Fruit fly (Drosophila melanogaster) whole organism, prepupa: ENCODE results near the gene Alp12.
A peak's percentile ranks its signal among the peaks of the same experiment; 100 is the strongest.

Source experiments
- CG10631 ChIP-seq: fragments of 200-800 bp; sonication (Bioruptor generic); optimal IDR thresholded peaks from 2 replicates; lab custom pipeline; 2016; ENCODE audit warnings: missing biosample characterization, missing genetic modification characterization
- CG10669 ChIP-seq: fragments of 200-800 bp; sonication (Bioruptor generic); optimal IDR thresholded peaks from 3 replicates; lab custom pipeline; 2018; ENCODE audit warnings: missing biosample characterization, mild to moderate bottlenecking, missing genetic modification characterization, moderate library complexity
- CG11762 ChIP-seq: fragments of 200-800 bp; sonication (Bioruptor generic); optimal IDR thresholded peaks from 3 replicates; lab custom pipeline; 2016; ENCODE audit warnings: missing biosample characterization, missing genetic modification characterization; ENCODE audit not compliant: insufficient read depth
- CG11902 ChIP-seq: fragments of 200-800 bp; sonication (Bioruptor generic); optimal IDR thresholded peaks from 3 replicates; lab custom pipeline; 2016; ENCODE audit warnings: missing biosample characterization, missing genetic modification characterization
- CG15336 ChIP-seq: fragments of 200-800 bp; sonication (Bioruptor generic); IDR thresholded peaks from 2 replicates; pipeline ENCODE4 v1.3.6; 2022; ENCODE audit warnings: missing biosample characterization, missing genetic modification characterization
- CG1621 ChIP-seq: fragments of 200-800 bp; sonication (Bioruptor generic); optimal IDR thresholded peaks from 3 replicates; lab custom pipeline; 2018; ENCODE audit warnings: missing biosample characterization, mild to moderate bottlenecking, missing genetic modification characterization
- CG16779 ChIP-seq: fragments of 200-800 bp; sonication (Bioruptor generic); optimal IDR thresholded peaks from 3 replicates; lab custom pipeline; 2017; ENCODE audit warnings: missing biosample characterization, mild to moderate bottlenecking, missing genetic modification characterization
- CG32006 ChIP-seq: fragments of 200-800 bp; sonication (Bioruptor generic); optimal IDR thresholded peaks from 3 replicates; lab custom pipeline; 2017; ENCODE audit warnings: missing biosample characterization, mild to moderate bottlenecking, missing genetic modification characterization
- CG3919 ChIP-seq: fragments of 200-800 bp; sonication (Bioruptor generic); optimal IDR thresholded peaks from 3 replicates; lab custom pipeline; 2016; ENCODE audit warnings: missing biosample characterization, missing genetic modification characterization
- CG6854 ChIP-seq: fragments of 200-800 bp; sonication (Bioruptor generic); optimal IDR thresholded peaks from 2 replicates; lab custom pipeline; 2017; ENCODE audit warnings: missing biosample characterization, mild to moderate bottlenecking, missing genetic modification characterization
- CG7368 ChIP-seq: fragments of 200-800 bp; sonication (Bioruptor generic); optimal IDR thresholded peaks from 3 replicates; lab custom pipeline; 2016; ENCODE audit warnings: missing biosample characterization, missing genetic modification characterization
- CG8319 ChIP-seq: fragments of 200-800 bp; sonication (Bioruptor generic); optimal IDR thresholded peaks from 3 replicates; lab custom pipeline; 2016; ENCODE audit warnings: missing biosample characterization, missing genetic modification characterization
- CG8632 ChIP-seq: fragments of 200-800 bp; sonication (Bioruptor generic); optimal IDR thresholded peaks from 3 replicates; lab custom pipeline; 2016; ENCODE audit warnings: missing biosample characterization, missing genetic modification characterization
- CG9139 ChIP-seq: fragments of 200-800 bp; sonication (Bioruptor generic); optimal IDR thresholded peaks from 3 replicates; lab custom pipeline; 2017; ENCODE audit warnings: missing biosample characterization, mild to moderate bottlenecking, missing genetic modification characterization
- Eip75B ChIP-seq: fragments of 200-800 bp; sonication (Bioruptor generic); optimal IDR thresholded peaks from 3 replicates; lab custom pipeline; 2016; ENCODE audit warnings: missing biosample characterization, missing genetic modification characterization
- Eip93F ChIP-seq: fragments of 200-800 bp; sonication (Bioruptor generic); optimal IDR thresholded peaks from 2 replicates; lab custom pipeline; 2016; ENCODE audit warnings: missing biosample characterization, mild to moderate bottlenecking, missing genetic modification characterization
- Gug ChIP-seq: fragments of 200-800 bp; sonication (Bioruptor generic); IDR thresholded peaks from 2 replicates; pipeline ENCODE4 v1.3.6; 2022; ENCODE audit warnings: missing biosample characterization, missing genetic modification characterization
- Hr39 ChIP-seq: fragments of 200-800 bp; sonication (Bioruptor generic); optimal IDR thresholded peaks from 2 replicates; lab custom pipeline; 2016; ENCODE audit warnings: missing biosample characterization, missing genetic modification characterization
- Lpt ChIP-seq: fragments of 200-800 bp; sonication (Bioruptor generic); optimal IDR thresholded peaks from 3 replicates; lab custom pipeline; 2016; ENCODE audit warnings: missing biosample characterization, missing genetic modification characterization
- Met ChIP-seq: fragments of 200-800 bp; sonication (Bioruptor generic); optimal IDR thresholded peaks from 3 replicates; lab custom pipeline; 2016; ENCODE audit warnings: missing biosample characterization, missing genetic modification characterization
- OdsH ChIP-seq: fragments of 200-800 bp; sonication (Bioruptor generic); optimal IDR thresholded peaks from 3 replicates; lab custom pipeline; 2016; ENCODE audit warnings: missing biosample characterization, missing genetic modification characterization
- Smox ChIP-seq: fragments of 200-800 bp; sonication (Bioruptor generic); optimal IDR thresholded peaks from 3 replicates; lab custom pipeline; 2016; ENCODE audit warnings: missing biosample characterization, missing genetic modification characterization
- Sox102F ChIP-seq: fragments of 200-800 bp; sonication (Bioruptor generic); optimal IDR thresholded peaks from 2 replicates; lab custom pipeline; 2016; ENCODE audit warnings: missing biosample characterization, mild to moderate bottlenecking, missing genetic modification characterization
- Sox14 ChIP-seq: fragments of 200-800 bp; sonication (Bioruptor generic); optimal IDR thresholded peaks from 3 replicates; lab custom pipeline; 2016; ENCODE audit warnings: missing biosample characterization, missing genetic modification characterization
- achi ChIP-seq: fragments of 200-800 bp; sonication (Bioruptor generic); optimal IDR thresholded peaks from 3 replicates; lab custom pipeline; 2016; ENCODE audit warnings: missing biosample characterization, missing genetic modification characterization
- dsx ChIP-seq: fragments of 200-800 bp; optimal IDR thresholded peaks from 3 replicates; lab custom pipeline; 2019; ENCODE audit warnings: missing biosample characterization, mild to moderate bottlenecking, missing genetic modification characterization, moderate library complexity; ENCODE audit not compliant: poor library complexity, severe bottlenecking
- esn ChIP-seq: fragments of 200-800 bp; sonication (Bioruptor generic); optimal IDR thresholded peaks from 2 replicates; lab custom pipeline; 2016; ENCODE audit warnings: missing biosample characterization, mild to moderate bottlenecking, missing genetic modification characterization, moderate library complexity
- fd59A ChIP-seq: fragments of 200-800 bp; sonication (Bioruptor generic); optimal IDR thresholded peaks from 2 replicates; lab custom pipeline; 2017; ENCODE audit warnings: missing biosample characterization, mild to moderate bottlenecking, missing genetic modification characterization, missing genetic modification reagents
- lz ChIP-seq: fragments of 200-800 bp; sonication (Bioruptor generic); optimal IDR thresholded peaks from 3 replicates; lab custom pipeline; 2016; ENCODE audit warnings: missing biosample characterization, missing genetic modification characterization
- net ChIP-seq: fragments of 200-800 bp; sonication (Bioruptor generic); optimal IDR thresholded peaks from 3 replicates; lab custom pipeline; 2016; ENCODE audit warnings: missing biosample characterization, missing genetic modification characterization
- pdm3 ChIP-seq: fragments of 200-800 bp; sonication (Bioruptor generic); optimal IDR thresholded peaks from 3 replicates; lab custom pipeline; 2016; ENCODE audit warnings: missing biosample characterization, missing genetic modification characterization
- ss ChIP-seq, 2 experiments: fragments of 200-800 bp; sonication (Bioruptor generic); optimal IDR thresholded peaks; 2 replicates in 1 of 2; 3 replicates in 1 of 2; lab custom pipeline; 2017 to 2018; ENCODE audit warnings: mild to moderate bottlenecking in 2 of 2, missing biosample characterization in 2 of 2, missing genetic modification characterization in 2 of 2, moderate library complexity in 1 of 2
- svp ChIP-seq: fragments of 200-800 bp; sonication (Bioruptor generic); peaks from one replicate; lab custom pipeline; 2016; ENCODE audit warnings: missing biosample characterization, missing genetic modification characterization

The Alp12 gene

dm6 chr2L:19377129-19378083 lies 46.4 kb upstream of the Alp12 start (continued):
- TF ChIP-seq CG32006 (GFP tag; lab: Kevin White, UChicago) (no peak), CG3919 (GFP tag; lab: Kevin White, UChicago) (no peak), CG16779 (tag; lab: Kevin White, UChicago) (no peak), Gug (no peak), CG8632 (GFP tag; lab: Kevin White, UChicago) (no peak), ss (GFP tag; optimal IDR thresholded peaks at IDR 0.05; lab: Kevin White, UChicago) (peak; percentile 5 to 7), Eip75B (GFP tag; lab: Kevin White, UChicago) (peak; percentile 18), CG11902 (GFP tag; lab: Kevin White, UChicago) (no peak), CG11762 (GFP tag; lab: Kevin White, UChicago) (no peak), CG10669 (peak; percentile 45), Sox14 (GFP tag; lab: Kevin White, UChicago) (no peak), achi (GFP tag; lab: Kevin White, UChicago) (peak; percentile 0), dsx (GFP tag; lab: Kevin White, UChicago) (no peak), Sox102F (GFP tag; lab: Kevin White, UChicago) (no peak), esn (peak; percentile 32), CG1621 (tag; lab: Kevin White, UChicago) (peak; percentile 16), Eip93F (GFP tag; lab: Kevin White, UChicago) (no peak), net (peak; percentile 19), Smox (GFP tag; lab: Kevin White, UChicago) (peak; percentile 12), CG9139 (no peak), CG15336 (GFP tag; lab: Robert Waterston, UW) (no peak), Lpt (GFP tag; lab: Kevin White, UChicago) (no peak)

DNA sequence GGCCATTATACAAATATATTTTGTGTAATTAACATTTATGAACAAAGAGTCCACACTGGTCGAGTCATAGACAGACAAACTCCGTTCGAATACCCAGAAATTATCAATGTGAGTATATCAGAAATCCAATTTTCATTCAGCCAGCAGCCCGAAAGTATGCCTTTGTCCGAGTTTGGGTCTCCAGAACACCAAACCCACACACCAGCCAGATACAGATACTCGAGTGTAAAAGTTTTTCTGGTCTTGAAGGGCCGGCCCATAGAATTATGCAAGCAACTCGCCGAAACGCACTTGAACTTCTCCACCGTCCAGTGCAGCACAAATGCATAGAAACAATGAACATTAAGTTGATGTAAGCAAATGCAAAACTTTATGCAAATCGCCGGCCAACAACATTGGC lies 45.2 kb upstream of the Alp12 start:
- TF ChIP-seq CG11902 (GFP tag; lab: Kevin White, UChicago): no peak
- TF ChIP-seq, all 60 proteins: peak for 0

DNA sequence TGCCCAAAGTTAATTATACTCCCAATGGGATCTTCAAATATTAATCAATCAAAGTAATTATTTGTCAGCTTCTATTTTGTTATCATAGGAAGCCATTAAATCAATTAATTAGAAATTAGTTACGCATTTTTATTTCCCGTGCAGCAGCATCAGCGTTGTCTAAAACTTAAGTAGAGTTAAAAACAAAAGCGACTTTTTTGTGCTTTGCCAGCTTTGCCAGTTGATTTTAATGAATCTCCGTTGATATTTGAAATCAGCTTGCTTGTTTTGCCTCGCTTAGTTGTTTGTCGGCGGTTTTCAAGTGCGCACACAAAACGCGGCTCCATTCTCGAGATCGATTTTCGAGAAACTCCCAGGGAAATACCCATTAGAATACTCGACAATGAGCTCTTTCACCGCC lies 43.2 kb upstream of the Alp12 start, which contains the start of gene CG17350:
TSS of gene CG17350 (plus strand) at position 301 of the 400 bp plus-strand sequence.
- TF ChIP-seq CG10631 (GFP tag; lab: Kevin White, UChicago): no peak
- TF ChIP-seq Hr39 (GFP tag; lab: Kevin White, UChicago): no peak
- no peak for TF ChIP-seq CG7368
- no peak for TF ChIP-seq CG15336 (GFP tag; lab: Robert Waterston, UW)
- no peak for TF ChIP-seq lz (GFP tag; lab: Kevin White, UChicago)
- no peak for TF ChIP-seq svp (GFP tag; lab: Kevin White, UChicago)
- no peak for TF ChIP-seq pdm3 (GFP tag; lab: Kevin White, UChicago)
- no peak for TF ChIP-seq Eip75B (GFP tag; lab: Kevin White, UChicago)
- TF ChIP-seq CG10669: no peak
- no peak for TF ChIP-seq CG32006 (GFP tag; lab: Kevin White, UChicago)
- no peak for TF ChIP-seq CG8319 (GFP tag; lab: Kevin White, UChicago)
- TF ChIP-seq CG8632 (GFP tag; lab: Kevin White, UChicago): no peak
- TF ChIP-seq Gug: no peak

dm6 chr2L:19382353-19382752 lies 41.5 kb upstream of the Alp12 start:
- TF ChIP-seq svp (GFP tag; lab: Kevin White, UChicago) (peak; percentile 37), Met (GFP tag; lab: Kevin White, UChicago) (no peak), Eip75B (GFP tag; lab: Kevin White, UChicago) (no peak), OdsH (GFP tag; lab: Kevin White, UChicago) (no peak), fd59A (no peak), CG6854 (GFP tag; lab: Kevin White, UChicago) (no peak)
